Fruit fly (Drosophila melanogaster) whole organism, wandering third instar larva: ENCODE data around the gene hog.
A peak's percentile ranks its signal among the peaks of the same experiment; 100 is the strongest.

Source experiments
- Abd-B ChIP-seq: fragments of >200 bp; optimal IDR thresholded peaks from 2 replicates; lab custom pipeline; 2017; ENCODE audit warnings: missing biosample characterization, missing genetic modification characterization
- CG32264 ChIP-seq: fragments of 200-800 bp; sonication (Bioruptor generic); optimal IDR thresholded peaks from 2 replicates; lab custom pipeline; 2016; ENCODE audit warnings: missing biosample characterization, missing genetic modification characterization
- CG9705 ChIP-seq: fragments of 200-800 bp; sonication (Bioruptor generic); optimal IDR thresholded peaks from 2 replicates; lab custom pipeline; 2018; ENCODE audit warnings: missing biosample characterization, mild to moderate bottlenecking, missing genetic modification characterization
- CrebA ChIP-seq: fragments of 200-800 bp; sonication (Bioruptor generic); optimal IDR thresholded peaks from 2 replicates; lab custom pipeline; 2016; ENCODE audit warnings: missing biosample characterization, mild to moderate bottlenecking, missing genetic modification characterization, borderline replicate concordance
- Dfd ChIP-seq: fragments of >200 bp; optimal IDR thresholded peaks from 2 replicates; lab custom pipeline; 2017; ENCODE audit warnings: missing biosample characterization, missing genetic modification characterization
- Dif ChIP-seq: fragments of 200-275, 200-300 bp; sonication (Bioruptor generic); optimal IDR thresholded peaks from 2 replicates; lab custom pipeline; 2018; ENCODE audit warnings: missing biosample characterization, missing genetic modification characterization; ENCODE audit not compliant: partially characterized antibody
- GATAd ChIP-seq: sonication (Bioruptor generic); optimal IDR thresholded peaks from 2 replicates; lab custom pipeline; 2016; ENCODE audit warnings: missing biosample characterization, missing genetic modification characterization
- HLH106 ChIP-seq: fragments of 200-800 bp; optimal IDR thresholded peaks from 3 replicates; lab custom pipeline; 2019; ENCODE audit warnings: missing biosample characterization, mild to moderate bottlenecking, missing genetic modification characterization, moderate library complexity
- Hnf4 ChIP-seq: fragments of 200-800 bp; sonication (Bioruptor generic); optimal IDR thresholded peaks from 2 replicates; lab custom pipeline; 2016; ENCODE audit warnings: missing biosample characterization, mild to moderate bottlenecking, missing genetic modification characterization
- Hr78 ChIP-seq: fragments of >200 bp; optimal IDR thresholded peaks from 2 replicates; lab custom pipeline; 2017; ENCODE audit warnings: missing biosample characterization, missing genetic modification characterization
- Hr83 ChIP-seq: fragments of 200-300 bp; sonication (Bioruptor generic); optimal IDR thresholded peaks from 2 replicates; lab custom pipeline; 2016; ENCODE audit warnings: missing biosample characterization, mild to moderate bottlenecking, missing genetic modification characterization, moderate library complexity; ENCODE audit not compliant: poor library complexity, severe bottlenecking
- Jra ChIP-seq: sonication (Bioruptor generic); optimal IDR thresholded peaks from 2 replicates; lab custom pipeline; 2016; ENCODE audit warnings: missing biosample characterization, missing genetic modification characterization
- Mio ChIP-seq: sonication (Bioruptor generic); optimal IDR thresholded peaks from 2 replicates; lab custom pipeline; 2016; ENCODE audit warnings: missing biosample characterization, missing genetic modification characterization
- Myc ChIP-seq: fragments of >200 bp; optimal IDR thresholded peaks from 2 replicates; lab custom pipeline; 2017
- N ChIP-seq: fragments of >200 bp; optimal IDR thresholded peaks from 2 replicates; lab custom pipeline; 2018; ENCODE audit warnings: missing biosample characterization, missing external identifiers, missing genetic modification characterization
- OdsH ChIP-seq: fragments of 200-800 bp; sonication (Bioruptor generic); optimal IDR thresholded peaks from 2 replicates; lab custom pipeline; 2016; ENCODE audit warnings: missing biosample characterization, mild to moderate bottlenecking, missing genetic modification characterization
- Rel ChIP-seq, 2 experiments: fragments of 200-800 bp; sonication (Bioruptor generic) in 1 of 2; optimal IDR thresholded peaks; 2 replicates in 1 of 2; 3 replicates in 1 of 2; lab custom pipeline; 2016 to 2019; ENCODE audit warnings: mild to moderate bottlenecking in 2 of 2, missing biosample characterization in 2 of 2, missing genetic modification characterization in 2 of 2, moderate library complexity in 1 of 2
- Sp1 ChIP-seq: fragments of 200-800 bp; sonication (Bioruptor generic); optimal IDR thresholded peaks from 3 replicates; lab custom pipeline; 2019; ENCODE audit warnings: missing biosample characterization, mild to moderate bottlenecking, missing genetic modification characterization, moderate library complexity
- Vsx2 ChIP-seq: fragments of 200-300, 225-300 bp; sonication (Bioruptor generic); optimal IDR thresholded peaks from 2 replicates; lab custom pipeline; 2018; ENCODE audit warnings: missing biosample characterization, missing genetic modification characterization; ENCODE audit not compliant: partially characterized antibody
- br ChIP-seq: fragments of 200-800 bp; sonication (Bioruptor generic); optimal IDR thresholded peaks from 2 replicates; lab custom pipeline; 2016; ENCODE audit warnings: missing biosample characterization, missing genetic modification characterization
- brk ChIP-seq: fragments of 200-800 bp; sonication (Bioruptor generic); optimal IDR thresholded peaks from 2 replicates; lab custom pipeline; 2016; ENCODE audit warnings: missing biosample characterization, mild to moderate bottlenecking, missing genetic modification characterization
- dl ChIP-seq, 2 experiments: fragments of 175-275, 200-275 bp in 1 of 2; fragments of 200-275 bp in 1 of 2; sonication (Bioruptor generic); optimal IDR thresholded peaks; lab custom pipeline; 2018; ENCODE audit warnings: mild to moderate bottlenecking in 2 of 2, missing biosample characterization in 2 of 2, missing genetic modification characterization in 2 of 2, moderate library complexity in 2 of 2; ENCODE audit not compliant: partially characterized antibody in 2 of 2, insufficient read depth in 1 of 2
- dmrt93B ChIP-seq: fragments of 200-800 bp; sonication (Bioruptor generic); optimal IDR thresholded peaks from 2 replicates; lab custom pipeline; 2018; ENCODE audit warnings: missing biosample characterization, mild to moderate bottlenecking, missing genetic modification characterization
- dsf ChIP-seq: sonication (Bioruptor generic); optimal IDR thresholded peaks from 2 replicates; lab custom pipeline; 2016; ENCODE audit warnings: missing biosample characterization, missing genetic modification characterization, borderline replicate concordance
- ey ChIP-seq: fragments of 200-800 bp; sonication (Bioruptor generic); optimal IDR thresholded peaks from 2 replicates; lab custom pipeline; 2016; ENCODE audit warnings: missing biosample characterization, missing genetic modification characterization
- foxo ChIP-seq, 2 experiments: fragments of 200-800 bp; sonication (Bioruptor generic); optimal IDR thresholded peaks; 2 replicates in 1 of 2; 3 replicates in 1 of 2; lab custom pipeline; 2016 to 2017; ENCODE audit warnings: missing biosample characterization in 2 of 2, missing genetic modification characterization in 2 of 2
- fru ChIP-seq: fragments of 200-800 bp; sonication (Bioruptor generic); optimal IDR thresholded peaks from 3 replicates; lab custom pipeline; 2016; ENCODE audit warnings: missing biosample characterization, mild to moderate bottlenecking, missing genetic modification characterization
- h ChIP-seq: fragments of 200-800 bp; sonication (Bioruptor generic); optimal IDR thresholded peaks from 3 replicates; lab custom pipeline; 2016; ENCODE audit warnings: missing biosample characterization, mild to moderate bottlenecking, missing genetic modification characterization
- jim ChIP-seq: fragments of 175-275, 200-325 bp; sonication (Bioruptor generic); optimal IDR thresholded peaks from 2 replicates; lab custom pipeline; 2016; ENCODE audit warnings: missing biosample characterization, mild to moderate bottlenecking, missing genetic modification characterization
- lola ChIP-seq: fragments of >200 bp; optimal IDR thresholded peaks from 2 replicates; lab custom pipeline; 2017; ENCODE audit warnings: missing biosample characterization, missing genetic modification characterization
- pan ChIP-seq: fragments of >200 bp; optimal IDR thresholded peaks from 2 replicates; lab custom pipeline; 2017
- psq ChIP-seq: fragments of 200-800 bp; sonication (Bioruptor generic); optimal IDR thresholded peaks from 3 replicates; lab custom pipeline; 2017; ENCODE audit warnings: missing biosample characterization, mild to moderate bottlenecking, missing genetic modification characterization, moderate library complexity
- rgr ChIP-seq: fragments of 200-800 bp; sonication (Bioruptor generic); optimal IDR thresholded peaks from 3 replicates; lab custom pipeline; 2016; ENCODE audit warnings: missing biosample characterization, mild to moderate bottlenecking, missing genetic modification characterization
- sage ChIP-seq: fragments of 200-800 bp; sonication (Bioruptor generic); optimal IDR thresholded peaks from 2 replicates; lab custom pipeline; 2016; ENCODE audit warnings: missing biosample characterization, mild to moderate bottlenecking, missing genetic modification characterization
- sv ChIP-seq: fragments of 200-800 bp; sonication (Bioruptor generic); optimal IDR thresholded peaks from 3 replicates; lab custom pipeline; 2016; ENCODE audit warnings: missing biosample characterization, missing genetic modification characterization
- tai ChIP-seq: sonication (Bioruptor generic); optimal IDR thresholded peaks from 2 replicates; lab custom pipeline; 2016; ENCODE audit warnings: missing biosample characterization, missing genetic modification characterization
- usp ChIP-seq: fragments of >200 bp; optimal IDR thresholded peaks from 2 replicates; lab custom pipeline; 2017; ENCODE audit warnings: missing biosample characterization, missing genetic modification characterization
- woc ChIP-seq: sonication (Bioruptor generic); optimal IDR thresholded peaks from 2 replicates; lab custom pipeline; 2016; ENCODE audit warnings: missing biosample characterization, mild to moderate bottlenecking, missing genetic modification characterization

Gene hog

dm6 chrX:14702058-14702457 lies 16.7 kb downstream of the hog start, which contains the start of gene CG43088:
CG43088 (plus strand) TSS chrX:14702358.
- no peak for TF ChIP-seq Hnf4 (GFP tag; lab: Kevin White, UChicago)
- no peak for TF ChIP-seq CG32264 (GFP tag; lab: Kevin White, UChicago)
- no peak for TF ChIP-seq GATAd (GFP tag; lab: Kevin White, UChicago)
- TF ChIP-seq dsf (GFP tag; lab: Kevin White, UChicago), result no peak
- TF ChIP-seq CG9705 (GFP tag; lab: Kevin White, UChicago), result no peak
- no peak for TF ChIP-seq Vsx2 (GFP tag; lab: Kevin White, UChicago)
- no peak for TF ChIP-seq woc (GFP tag; lab: Kevin White, UChicago)
- TF ChIP-seq psq (GFP tag; lab: Kevin White, UChicago), result no peak
- TF ChIP-seq Abd-B, result no peak
- TF ChIP-seq sage (GFP tag; lab: Kevin White, UChicago), result no peak
- no peak for TF ChIP-seq fru (GFP tag; lab: Kevin White, UChicago)
- no peak for TF ChIP-seq Rel (GFP tag; optimal IDR thresholded peaks at IDR 0.05; lab: Kevin White, UChicago)
- TF ChIP-seq Rel (tag; optimal IDR thresholded peaks at IDR 0.05; lab: Kevin White, UChicago), result no peak
- no peak for TF ChIP-seq Sp1 (GFP tag; lab: Kevin White, UChicago)
- TF ChIP-seq OdsH, result no peak
- TF ChIP-seq CrebA, result no peak
- no peak for TF ChIP-seq dmrt93B

dm6 chrX:14689108-14689507 lies 29.6 kb downstream of the hog start:
- TF ChIP-seq GATAd (GFP tag; lab: Kevin White, UChicago) (no peak), Hr83 (GFP tag; lab: Kevin White, UChicago) (no peak), Vsx2 (GFP tag; lab: Kevin White, UChicago) (no peak), Myc (lab: Kevin White, UChicago) (no peak), HLH106 (tag; lab: Kevin White, UChicago) (peak; percentile 86), tai (GFP tag; lab: Kevin White, UChicago) (peak; percentile 43), pan (no peak), Hnf4 (GFP tag; lab: Kevin White, UChicago) (peak; percentile 80), CG32264 (GFP tag; lab: Kevin White, UChicago) (peak; percentile 40), N (GFP tag; lab: Kevin White, UChicago) (no peak), usp (no peak), brk (GFP tag; lab: Kevin White, UChicago) (no peak), psq (GFP tag; lab: Kevin White, UChicago) (peak; percentile 60), dmrt93B (peak; percentile 70), dsf (GFP tag; lab: Kevin White, UChicago) (no peak), CG9705 (GFP tag; lab: Kevin White, UChicago) (peak; percentile 74), Jra (GFP tag; lab: Kevin White, UChicago) (no peak), Hr78 (GFP tag; lab: Kevin White, UChicago) (no peak), foxo (GFP tag; optimal IDR thresholded peaks at IDR 0.05; lab: Kevin White, UChicago) (peak in 1 of 2 experiments; percentile 86), dl (GFP tag; optimal IDR thresholded peaks at IDR 0.05; lab: Kevin White, UChicago; ENCODE audit: insufficient read depth in 1 of 2, partially characterized antibody in 2 of 2) (no peak), br (GFP tag; lab: Kevin White, UChicago) (peak; percentile 68), lola (GFP tag; lab: Kevin White, UChicago) (no peak), Dfd (GFP tag; lab: Kevin White, UChicago) (no peak), rgr (GFP tag; lab: Kevin White, UChicago) (peak; percentile 66), Dif (GFP tag; lab: Kevin White, UChicago) (no peak), sage (GFP tag; lab: Kevin White, UChicago) (peak; percentile 62), fru (GFP tag; lab: Kevin White, UChicago) (peak; percentile 86), CrebA (no peak), h (GFP tag; lab: Kevin White, UChicago) (peak; percentile 83), Sp1 (GFP tag; lab: Kevin White, UChicago) (peak; percentile 69), Rel (GFP tag; optimal IDR thresholded peaks at IDR 0.05; lab: Kevin White, UChicago) (no peak), Rel (tag; optimal IDR thresholded peaks at IDR 0.05; lab: Kevin White, UChicago) (peak; percentile 30), woc (GFP tag; lab: Kevin White, UChicago) (peak; percentile 58), sv (GFP tag; lab: Kevin White, UChicago) (no peak), jim (GFP tag; lab: Kevin White, UChicago) (no peak), ey (GFP tag; lab: Kevin White, UChicago) (peak; percentile 78), OdsH (peak; percentile 51), Mio (no peak), Abd-B (no peak)
